Fruit fly (Drosophila melanogaster) S2 (cell line): ENCODE results near the gene comt.

Experiments
- CG8478 ChIP-seq: fragments of >200 bp; optimal IDR thresholded peaks from 2 replicates; lab custom pipeline; 2018
- CTCF ChIP-seq, 2 experiments: fragments of >200 bp; optimal IDR thresholded peaks; 2 replicates each; lab custom pipeline; 2018

The comt gene

dm6 chrX:13230974-13231373, 27.8 kb upstream of the comt start:
- TF ChIP-seq CTCF (optimal IDR thresholded peaks at IDR 0.05; lab: Kevin White, UChicago) (no peak), CG8478 (no peak)

- TF ChIP-seq CG8478 = no peak
- no peak for TF ChIP-seq CTCF (optimal IDR thresholded peaks at IDR 0.05; lab: Kevin White, UChicago)
Observed at dm6 chrX:13232406-13233195, 26.2 kb upstream of the comt start.

- TF ChIP-seq CG8478 (no peak), CTCF (optimal IDR thresholded peaks at IDR 0.05; lab: Kevin White, UChicago) (no peak)
Observed at dm6 chrX:13233811-13234737, 24.7 kb upstream of the comt start.

- TF ChIP-seq CG8478 (no peak), CTCF (optimal IDR thresholded peaks at IDR 0.05; lab: Kevin White, UChicago) (no peak)
Observed at dm6 chrX:13234738-13235470, 23.9 kb upstream of the comt start.

dm6 chrX:13236516-13237245, 22.1 kb upstream of the comt start, which contains the start of gene CG32639:
TSS of gene CG32639 (minus strand) at chrX:13236566.
- TF ChIP-seq CTCF (optimal IDR thresholded peaks at IDR 0.05; lab: Kevin White, UChicago) = no peak
- no peak for TF ChIP-seq CG8478

- TF ChIP-seq CG8478 (no peak), CTCF (optimal IDR thresholded peaks at IDR 0.05; lab: Kevin White, UChicago) (no peak)
Observed at dm6 chrX:13238294-13238917, 20.4 kb upstream of the comt start.

dm6 chrX:13240812-13241211, 18.0 kb upstream of the comt start:
- no peak for TF ChIP-seq CG8478

- TF ChIP-seq CG8478 (no peak), CTCF (optimal IDR thresholded peaks at IDR 0.05; lab: Kevin White, UChicago) (no peak)
Observed at dm6 chrX:13243726-13244323, 15.0 kb upstream of the comt start.

dm6 chrX:13244462-13244861, 14.4 kb upstream of the comt start:
- TF ChIP-seq CG8478 = no peak
- no peak for TF ChIP-seq CTCF (optimal IDR thresholded peaks at IDR 0.05; lab: Kevin White, UChicago)

- TF ChIP-seq CTCF (optimal IDR thresholded peaks at IDR 0.05; lab: Kevin White, UChicago) (no peak), CG8478 (no peak)
Observed at dm6 chrX:13245767-13246166, 13.1 kb upstream of the comt start.

- no peak for TF ChIP-seq CG8478
- TF ChIP-seq CTCF (optimal IDR thresholded peaks at IDR 0.05; lab: Kevin White, UChicago) = no peak
Observed at dm6 chrX:13247789-13248188, 11.0 kb upstream of the comt start.

- TF ChIP-seq CTCF (optimal IDR thresholded peaks at IDR 0.05; lab: Kevin White, UChicago) (no peak), CG8478 (no peak)
Observed at dm6 chrX:13248515-13248914, 10.3 kb upstream of the comt start.

dm6 chrX:13249732-13250395, 9.0 kb upstream of the comt start:
- TF ChIP-seq CG8478 = no peak
- no peak for TF ChIP-seq CTCF (optimal IDR thresholded peaks at IDR 0.05; lab: Kevin White, UChicago)
